Worm (Caenorhabditis elegans) whole organism, L2 larva: ENCODE results near the gene Y46H3A.4.

Experiments
- Y55F3AM.14 ChIP-seq: fragments of 200-800 bp; sonication (Bioruptor generic); optimal IDR thresholded peaks from 2 replicates; lab custom pipeline; 2018; ENCODE audit warnings: mild to moderate bottlenecking, missing genetic modification characterization, missing compliant biosample characterization
- egl-27 ChIP-seq: sonication (generic microtip); optimal IDR thresholded peaks from 3 replicates; lab custom pipeline; 2017; ENCODE audit warnings: missing biosample characterization, missing genetic modification reagents, missing genetic modification characterization
- nhr-237 ChIP-seq: fragments of 150-350 bp; optimal IDR thresholded peaks from 2 replicates; lab custom pipeline; 2014; ENCODE audit warnings: missing biosample characterization, missing genetic modification characterization
- sma-9 ChIP-seq, 2 experiments: fragments of 150-350 bp in 1 of 2; sonication (generic microtip) in 1 of 2; optimal IDR thresholded peaks; 2 replicates each; lab custom pipeline; 2014 to 2016; ENCODE audit warnings: missing genetic modification characterization in 2 of 2, mild to moderate bottlenecking in 1 of 2, missing biosample characterization in 1 of 2, missing compliant biosample characterization in 1 of 2, missing genetic modification reagents in 1 of 2, moderate library complexity in 1 of 2
- unc-39 ChIP-seq: fragments of 150-350 bp; optimal IDR thresholded peaks from 2 replicates; lab custom pipeline; 2014; ENCODE audit warnings: missing biosample characterization, missing genetic modification characterization
- zag-1 ChIP-seq: fragments of 150-350 bp; optimal IDR thresholded peaks from 2 replicates; lab custom pipeline; 2014; ENCODE audit warnings: missing biosample characterization, missing genetic modification characterization
- ztf-4 ChIP-seq: fragments of 150-350 bp; optimal IDR thresholded peaks from 2 replicates; lab custom pipeline; 2014; ENCODE audit warnings: missing biosample characterization, missing genetic modification characterization

ce11 chrV:1804645-1805559, 6.0 kb downstream of the Y46H3A.4 start, which contains the start of the genes hsp-16.2 and hsp-16.41:
- TF ChIP-seq unc-39 (tag; lab: Kevin White, UChicago) (no peak), ztf-4 (tag; lab: Kevin White, UChicago) (peak; percentile 57), sma-9 (GFP tag; optimal IDR thresholded peaks at IDR 0.05; lab: Kevin White, UChicago) (peak; percentile 74), sma-9 (tag; optimal IDR thresholded peaks at IDR 0.05; lab: Kevin White, UChicago) (no peak), Y55F3AM.14 (no peak), nhr-237 (tag; lab: Kevin White, UChicago) (no peak), egl-27 (tag; lab: Kevin White, UChicago) (no peak), zag-1 (tag; lab: Kevin White, UChicago) (no peak)
